Worm (Caenorhabditis elegans) whole organism, L1 larva: Measurements from ENCODE around the gene C17H12.8.
A peak's percentile ranks its signal among the peaks of the same experiment; 100 is the strongest.

ENCODE experiments used
- C04F5.9 ChIP-seq: sonication (generic microtip); optimal IDR thresholded peaks from 2 replicates; lab custom pipeline; 2016; ENCODE audit warnings: missing genetic modification characterization, missing compliant biosample characterization
- C16A3.4 ChIP-seq: fragments of 150-350 bp; optimal IDR thresholded peaks from 2 replicates; lab custom pipeline; 2014; ENCODE audit warnings: missing biosample characterization, missing genetic modification characterization
- C34B4.2 ChIP-seq: sonication (generic microtip); optimal IDR thresholded peaks from 2 replicates; lab custom pipeline; 2017; ENCODE audit warnings: mild to moderate bottlenecking, missing genetic modification characterization, missing compliant biosample characterization
- blmp-1 ChIP-seq: fragments of 150-350 bp; optimal IDR thresholded peaks from 2 replicates; lab custom pipeline; 2014; ENCODE audit warnings: missing biosample characterization, missing genetic modification characterization
- ceh-88 ChIP-seq: fragments of 200-800 bp; sonication (Bioruptor generic); IDR thresholded peaks from 2 replicates; pipeline ENCODE4 v1.3.6; 2022; ENCODE audit warnings: missing genetic modification characterization, missing compliant biosample characterization
- ces-1 ChIP-seq: fragments of 150-350 bp; optimal IDR thresholded peaks from 2 replicates; lab custom pipeline; 2014; ENCODE audit warnings: missing biosample characterization, missing genetic modification reagents, missing genetic modification characterization
- dpl-1 ChIP-seq, 3 experiments: fragments of 150-350 bp in 2 of 3; sonication (generic microtip) in 1 of 3; optimal IDR thresholded peaks; 2 replicates each; lab custom pipeline; 2014 to 2017; ENCODE audit warnings: missing biosample characterization in 3 of 3, missing genetic modification characterization in 3 of 3, missing genetic modification reagents in 3 of 3
- dsc-1 ChIP-seq: sonication (generic microtip); optimal IDR thresholded peaks from 2 replicates; lab custom pipeline; 2016; ENCODE audit warnings: mild to moderate bottlenecking, missing genetic modification characterization, missing compliant biosample characterization
- efl-1 ChIP-seq, 4 experiments: fragments of 150-350 bp; optimal IDR thresholded peaks in 3 of 4; peaks in 1 of 4; 1 replicate in 1 of 4; 2 replicates in 3 of 4; lab custom pipeline; 2014; ENCODE audit warnings: missing biosample characterization in 2 of 4, missing genetic modification characterization in 2 of 4, missing genetic modification reagents in 2 of 4
- ets-5 ChIP-seq: fragments of 200-800 bp; sonication (Bioruptor generic); IDR thresholded peaks from 2 replicates; pipeline ENCODE4 v1.3.6; 2022; ENCODE audit warnings: missing genetic modification characterization, missing compliant biosample characterization
- fkh-10 ChIP-seq: sonication (generic microtip); optimal IDR thresholded peaks from 2 replicates; lab custom pipeline; 2017; ENCODE audit warnings: missing biosample characterization, missing genetic modification reagents, missing genetic modification characterization
- fkh-8 ChIP-seq: sonication (generic microtip); optimal IDR thresholded peaks from 2 replicates; lab custom pipeline; 2016; ENCODE audit warnings: mild to moderate bottlenecking, missing genetic modification characterization, missing compliant biosample characterization
- grh-1 ChIP-seq: fragments of 200-800 bp; sonication (Bioruptor generic); IDR thresholded peaks from 2 replicates; pipeline ENCODE4 v1.3.6; 2022; ENCODE audit warnings: missing genetic modification reagents, missing genetic modification characterization, missing compliant biosample characterization
- irx-1 ChIP-seq: sonication (generic microtip); optimal IDR thresholded peaks from 2 replicates; lab custom pipeline; 2016; ENCODE audit warnings: missing genetic modification characterization, missing compliant biosample characterization
- lin-14 ChIP-seq: fragments of 200-800 bp; sonication (Bioruptor generic); optimal IDR thresholded peaks from 2 replicates; lab custom pipeline; 2018; ENCODE audit warnings: mild to moderate bottlenecking, missing genetic modification characterization, moderate library complexity, missing compliant biosample characterization
- lin-15B ChIP-seq: fragments of 150-350 bp; sonication (generic microtip); optimal IDR thresholded peaks from 3 replicates; lab custom pipeline; 2014; ENCODE audit warnings: missing biosample characterization, missing genetic modification characterization
- lsy-2 ChIP-seq, 2 experiments: fragments of 150-350 bp; optimal IDR thresholded peaks; 2 replicates each; lab custom pipeline; 2014; ENCODE audit warnings: missing biosample characterization in 2 of 2, missing genetic modification characterization in 2 of 2
- mab-9 ChIP-seq: fragments of 200-800 bp; sonication (Bioruptor generic); IDR thresholded peaks from 2 replicates; pipeline ENCODE4 v1.3.6; 2022; ENCODE audit warnings: missing genetic modification reagents, missing genetic modification characterization, missing compliant biosample characterization
- mep-1 ChIP-seq: fragments of 150-350 bp; optimal IDR thresholded peaks from 2 replicates; lab custom pipeline; 2014; ENCODE audit warnings: missing biosample characterization, missing genetic modification characterization
- nhr-12 ChIP-seq: sonication (generic microtip); optimal IDR thresholded peaks from 2 replicates; lab custom pipeline; 2017; ENCODE audit warnings: missing biosample characterization, missing genetic modification characterization
- nhr-237 ChIP-seq: fragments of 150-350 bp; optimal IDR thresholded peaks from 2 replicates; lab custom pipeline; 2014; ENCODE audit warnings: missing biosample characterization, missing genetic modification characterization
- nhr-47 ChIP-seq: sonication (generic microtip); optimal IDR thresholded peaks from 2 replicates; lab custom pipeline; 2016; ENCODE audit warnings: mild to moderate bottlenecking, missing genetic modification characterization, moderate library complexity, missing compliant biosample characterization
- nhr-71 ChIP-seq: sonication (generic microtip); optimal IDR thresholded peaks from 2 replicates; lab custom pipeline; 2016; ENCODE audit warnings: mild to moderate bottlenecking, missing genetic modification characterization, moderate library complexity, missing compliant biosample characterization
- nhr-77 ChIP-seq: fragments of 150-350 bp; optimal IDR thresholded peaks from 2 replicates; lab custom pipeline; 2014; ENCODE audit warnings: missing biosample characterization, missing genetic modification characterization
- nhr-84 ChIP-seq: sonication (generic microtip); optimal IDR thresholded peaks from 2 replicates; lab custom pipeline; 2017; ENCODE audit warnings: missing biosample characterization, missing genetic modification characterization
- nhr-85 ChIP-seq: sonication (generic microtip); peaks from one replicate; lab custom pipeline; 2016; ENCODE audit warnings: missing genetic modification characterization, inconsistent platforms, missing compliant biosample characterization
- nhr-90 ChIP-seq: sonication (generic microtip); optimal IDR thresholded peaks from 2 replicates; lab custom pipeline; 2016; ENCODE audit warnings: mild to moderate bottlenecking, missing genetic modification characterization, missing compliant biosample characterization; ENCODE audit not compliant: poor library complexity
- skn-1 ChIP-seq: fragments of 150-350 bp; optimal IDR thresholded peaks from 2 replicates; lab custom pipeline; 2014; ENCODE audit warnings: missing biosample characterization, missing genetic modification characterization
- snpc-4 ChIP-seq: fragments of 150-350 bp; optimal IDR thresholded peaks from 2 replicates; lab custom pipeline; 2014; ENCODE audit warnings: missing biosample characterization, missing genetic modification characterization
- snu-23 ChIP-seq: sonication (generic microtip); optimal IDR thresholded peaks from 2 replicates; lab custom pipeline; 2016; ENCODE audit warnings: missing genetic modification characterization, missing compliant biosample characterization
- tbx-2 ChIP-seq: sonication (generic microtip); optimal IDR thresholded peaks from 2 replicates; lab custom pipeline; 2016; ENCODE audit warnings: missing genetic modification characterization, missing compliant biosample characterization
- unc-130 ChIP-seq: fragments of 150-350 bp; optimal IDR thresholded peaks from 2 replicates; lab custom pipeline; 2017; ENCODE audit warnings: missing biosample characterization, missing genetic modification characterization, inconsistent platforms
- unc-30 ChIP-seq: sonication (generic microtip); optimal IDR thresholded peaks from 2 replicates; lab custom pipeline; 2017; ENCODE audit warnings: missing biosample characterization, missing genetic modification characterization
- unc-62 ChIP-seq: fragments of 150-350 bp; optimal IDR thresholded peaks from 2 replicates; lab custom pipeline; 2014; ENCODE audit warnings: missing biosample characterization, missing genetic modification reagents, missing genetic modification characterization
- unc-86 ChIP-seq: sonication (generic microtip); optimal IDR thresholded peaks from 2 replicates; lab custom pipeline; 2016; ENCODE audit warnings: missing genetic modification characterization, missing compliant biosample characterization
- xbp-1 ChIP-seq: sonication (generic microtip); optimal IDR thresholded peaks from 2 replicates; lab custom pipeline; 2016; ENCODE audit warnings: missing genetic modification characterization, missing compliant biosample characterization
- ztf-11 ChIP-seq, 2 experiments: sonication (generic microtip); optimal IDR thresholded peaks; 2 replicates each; lab custom pipeline; 2016 to 2017; ENCODE audit warnings: missing genetic modification characterization in 2 of 2, missing biosample characterization in 1 of 2, missing compliant biosample characterization in 1 of 2
- ztf-4 ChIP-seq: fragments of 150-350 bp; optimal IDR thresholded peaks from 2 replicates; lab custom pipeline; 2014; ENCODE audit warnings: missing biosample characterization, missing genetic modification characterization

Gene C17H12.8

ce11 chrIV:6841562-6842282 is 23.2 kb downstream of the C17H12.8 start (continued):
- no peak for TF ChIP-seq nhr-12
- TF ChIP-seq grh-1, result no peak

ce11 chrIV:6842470-6843008 is 24.0 kb downstream of the C17H12.8 start, which contains the start of gene lip-1:
lip-1 (plus strand) TSS chrIV:6842958.
- TF ChIP-seq skn-1 (tag; lab: Kevin White, UChicago), result no peak
- TF ChIP-seq snu-23 (GFP tag; lab: Kevin White, UChicago), result no peak
- no peak for TF ChIP-seq nhr-237
- no peak for TF ChIP-seq ztf-4 (tag; lab: Kevin White, UChicago)
- TF ChIP-seq nhr-12, result no peak
- no peak for TF ChIP-seq dpl-1 (GFP tag; optimal IDR thresholded peaks at IDR 0.05; lab: Kevin White, UChicago)
- no peak for TF ChIP-seq ces-1 (GFP tag; lab: Kevin White, UChicago)
- no peak for TF ChIP-seq C04F5.9 (tag; lab: Kevin White, UChicago)
- no peak for TF ChIP-seq nhr-47 (tag; lab: Kevin White, UChicago)
- TF ChIP-seq nhr-84 (tag; lab: Kevin White, UChicago), result no peak
- TF ChIP-seq dsc-1 (tag; lab: Kevin White, UChicago), result no peak
- no peak for TF ChIP-seq ets-5 (GFP tag; lab: Robert Waterston, UW)
- TF ChIP-seq mep-1, result no peak
- TF ChIP-seq ceh-88, result no peak
- no peak for TF ChIP-seq nhr-71 (tag; lab: Kevin White, UChicago)
- no peak for TF ChIP-seq xbp-1
- TF ChIP-seq nhr-90, result no peak

- TF ChIP-seq grh-1 (no peak), efl-1 (optimal IDR thresholded peaks at IDR 0.05; lab: Kevin White, UChicago) (no peak), efl-1 (GFP tag; optimal IDR thresholded peaks at IDR 0.05 in 1 of 2; lab: Kevin White, UChicago) (peak in 1 of 2 experiments; percentile 61), nhr-77 (tag; lab: Kevin White, UChicago) (no peak), ces-1 (GFP tag; lab: Kevin White, UChicago) (no peak), xbp-1 (no peak), nhr-90 (no peak), unc-130 (tag; lab: Kevin White, UChicago) (no peak), dsc-1 (tag; lab: Kevin White, UChicago) (no peak), mab-9 (GFP tag; lab: Robert Waterston, UW) (no peak), C16A3.4 (tag; lab: Kevin White, UChicago) (no peak), lsy-2 (tag; optimal IDR thresholded peaks at IDR 0.05; lab: Kevin White, UChicago) (no peak), snpc-4 (tag; lab: Kevin White, UChicago) (no peak), irx-1 (tag; lab: Kevin White, UChicago) (no peak), C34B4.2 (tag; lab: Kevin White, UChicago) (no peak), fkh-10 (GFP tag; lab: Kevin White, UChicago) (no peak), nhr-71 (tag; lab: Kevin White, UChicago) (peak; percentile 7), lin-14 (GFP tag; lab: Kevin White, UChicago) (peak; percentile 51), blmp-1 (no peak), lin-15B (tag; lab: Kevin White, UChicago) (no peak), C04F5.9 (tag; lab: Kevin White, UChicago) (no peak), ztf-4 (tag; lab: Kevin White, UChicago) (no peak), ztf-11 (tag; optimal IDR thresholded peaks at IDR 0.05; lab: Kevin White, UChicago) (no peak), unc-62 (GFP tag; lab: Kevin White, UChicago) (no peak), nhr-85 (tag; lab: Kevin White, UChicago) (no peak), nhr-84 (tag; lab: Kevin White, UChicago) (no peak), unc-86 (tag; lab: Kevin White, UChicago) (no peak), nhr-47 (tag; lab: Kevin White, UChicago) (peak; percentile 23), unc-30 (tag; lab: Kevin White, UChicago) (no peak), fkh-8 (tag; lab: Kevin White, UChicago) (no peak), tbx-2 (tag; lab: Kevin White, UChicago) (peak; percentile 8)
These were observed 34.2 kb downstream of the C17H12.8 start for ce11 chrIV:6852727-6853126.
